Worm (Caenorhabditis elegans) whole organism, L4 larva: ENCODE measurements around the gene best-19.
A peak's percentile ranks its signal among the peaks of the same experiment; 100 is the strongest.

ENCODE experiments used
- F10B5.3 ChIP-seq: sonication (generic microtip); optimal IDR thresholded peaks from 2 replicates; lab custom pipeline; 2016; ENCODE audit warnings: mild to moderate bottlenecking, missing genetic modification characterization, missing compliant biosample characterization
- F26F4.8 ChIP-seq: fragments of 200-800 bp; sonication (Bioruptor generic); conservative IDR thresholded peaks from 2 replicates; pipeline ENCODE4 v1.3.6; 2022; ENCODE audit warnings: missing genetic modification characterization, missing compliant biosample characterization
- F49E8.2 ChIP-seq: sonication (generic microtip); optimal IDR thresholded peaks from 2 replicates; lab custom pipeline; 2016; ENCODE audit warnings: missing compliant biosample characterization, mild to moderate bottlenecking, missing genetic modification characterization, borderline replicate concordance
- ZK337.2 ChIP-seq: fragments of 200-800 bp; sonication (Bioruptor generic); IDR thresholded peaks from 2 replicates; pipeline ENCODE4 v1.3.6; 2022; ENCODE audit warnings: missing genetic modification reagents, missing genetic modification characterization, missing compliant biosample characterization
- aha-1 ChIP-seq: fragments of 150-350 bp; peaks from one replicate; lab custom pipeline; 2014; ENCODE audit warnings: missing biosample characterization, missing genetic modification characterization
- ceh-28 ChIP-seq: fragments of 150-350 bp; optimal IDR thresholded peaks from 2 replicates; lab custom pipeline; 2014; ENCODE audit warnings: missing biosample characterization, missing genetic modification reagents, missing genetic modification characterization
- ceh-82 ChIP-seq: sonication (generic microtip); optimal IDR thresholded peaks from 2 replicates; lab custom pipeline; 2017; ENCODE audit warnings: missing biosample characterization, missing genetic modification characterization
- cey-2 ChIP-seq: sonication (generic microtip); optimal IDR thresholded peaks from 3 replicates; lab custom pipeline; 2017; ENCODE audit warnings: missing genetic modification characterization, mild to moderate bottlenecking, missing compliant biosample characterization, antibody characterized with exemption, borderline replicate concordance; ENCODE audit not compliant: insufficient read depth
- daf-12 ChIP-seq: fragments of 150-350 bp; optimal IDR thresholded peaks from 2 replicates; lab custom pipeline; 2014; ENCODE audit warnings: missing biosample characterization, missing genetic modification reagents, missing genetic modification characterization
- daf-16 ChIP-seq, 3 experiments: sonication (generic microtip); optimal IDR thresholded peaks; 2 replicates each; lab custom pipeline; 2016 to 2017; ENCODE audit warnings: missing genetic modification characterization in 3 of 3, missing genetic modification reagents in 3 of 3, mild to moderate bottlenecking in 2 of 3, missing compliant biosample characterization in 2 of 3, missing biosample characterization in 1 of 3, moderate library complexity in 1 of 3
- dmd-8 ChIP-seq: fragments of 200-800 bp; sonication (Bioruptor generic); IDR thresholded peaks from 2 replicates; pipeline ENCODE4 v1.3.6; 2022; ENCODE audit warnings: missing genetic modification characterization, missing compliant biosample characterization
- dmd-9 ChIP-seq: fragments of 200-800 bp; sonication (Bioruptor generic); IDR thresholded peaks from 2 replicates; pipeline ENCODE4 v1.3.6; 2022; ENCODE audit warnings: missing genetic modification reagents, missing genetic modification characterization, missing compliant biosample characterization
- dve-1 ChIP-seq: sonication (generic microtip); optimal IDR thresholded peaks from 2 replicates; lab custom pipeline; 2017; ENCODE audit warnings: antibody characterized with exemption, mild to moderate bottlenecking, missing genetic modification characterization, missing compliant biosample characterization; ENCODE audit not compliant: insufficient read depth
- egl-43 ChIP-seq: fragments of 200-800 bp; sonication (Bioruptor generic); IDR thresholded peaks from 2 replicates; pipeline ENCODE4 v1.3.6; 2022; ENCODE audit warnings: missing genetic modification reagents, missing genetic modification characterization, missing compliant biosample characterization
- fos-1 ChIP-seq: fragments of 150-350 bp; optimal IDR thresholded peaks from 2 replicates; lab custom pipeline; 2014; ENCODE audit warnings: missing biosample characterization, missing genetic modification characterization
- hlh-11 ChIP-seq: fragments of 200-800 bp; sonication (Bioruptor generic); optimal IDR thresholded peaks from 2 replicates; lab custom pipeline; 2018; ENCODE audit warnings: mild to moderate bottlenecking, missing genetic modification characterization, missing compliant biosample characterization
- hmg-1.1 ChIP-seq: fragments of 200-800 bp; sonication (Bioruptor generic); IDR thresholded peaks from 2 replicates; pipeline ENCODE4 v1.3.6; 2022; ENCODE audit warnings: missing genetic modification reagents, missing genetic modification characterization, missing compliant biosample characterization
- lim-7 ChIP-seq: fragments of 200-800 bp; sonication (Bioruptor generic); IDR thresholded peaks from 2 replicates; pipeline ENCODE4 v1.3.6; 2022; ENCODE audit warnings: missing genetic modification characterization, missing compliant biosample characterization
- lin-13 ChIP-seq: fragments of 150-350 bp; optimal IDR thresholded peaks from 2 replicates; lab custom pipeline; 2014; ENCODE audit warnings: missing biosample characterization, missing genetic modification reagents, missing genetic modification characterization
- lin-15B ChIP-seq: fragments of 150-350 bp; sonication (generic microtip); optimal IDR thresholded peaks from 3 replicates; lab custom pipeline; 2014; ENCODE audit warnings: missing biosample characterization, missing genetic modification characterization
- lin-39 ChIP-seq: fragments of 150-350 bp; optimal IDR thresholded peaks from 2 replicates; lab custom pipeline; 2014; ENCODE audit warnings: missing biosample characterization, missing genetic modification reagents, missing genetic modification characterization
- lsy-2 ChIP-seq, 2 experiments: fragments of 150-350 bp in 1 of 2; sonication (generic microtip) in 1 of 2; optimal IDR thresholded peaks; 2 replicates each; lab custom pipeline; 2014 to 2017; ENCODE audit warnings: missing biosample characterization in 2 of 2, missing genetic modification characterization in 2 of 2
- mdl-1 ChIP-seq, 2 experiments: fragments of 150-350 bp in 1 of 2; sonication (generic microtip) in 1 of 2; optimal IDR thresholded peaks; 2 replicates each; lab custom pipeline; 2014 to 2017; ENCODE audit warnings: missing biosample characterization in 2 of 2, missing genetic modification characterization in 2 of 2
- mes-2 ChIP-seq: sonication (generic microtip); optimal IDR thresholded peaks from 2 replicates; lab custom pipeline; 2016; ENCODE audit warnings: missing genotype, mild to moderate bottlenecking, missing genetic modification characterization, missing compliant biosample characterization; ENCODE audit not compliant: poor library complexity, severe bottlenecking
- mxl-2 ChIP-seq: fragments of 200-800 bp; sonication (Bioruptor generic); conservative IDR thresholded peaks from 2 replicates; pipeline ENCODE4 v1.3.6; 2022; ENCODE audit warnings: missing genetic modification reagents, missing genetic modification characterization, missing compliant biosample characterization
- nhr-28 ChIP-seq: fragments of 150-350 bp; optimal IDR thresholded peaks from 2 replicates; lab custom pipeline; 2014; ENCODE audit warnings: missing biosample characterization, missing genetic modification characterization
- nhr-41 ChIP-seq: fragments of 200-800 bp; sonication (Bioruptor generic); IDR thresholded peaks from 2 replicates; pipeline ENCODE4 v1.3.6; 2022; ENCODE audit warnings: missing genetic modification reagents, missing genetic modification characterization, missing compliant biosample characterization
- nhr-42 ChIP-seq: fragments of 200-800 bp; sonication (Bioruptor generic); IDR thresholded peaks from 2 replicates; pipeline ENCODE4 v1.3.6; 2022; ENCODE audit warnings: missing genetic modification characterization, missing compliant biosample characterization
- nhr-6 ChIP-seq: fragments of 150-350 bp; optimal IDR thresholded peaks from 2 replicates; lab custom pipeline; 2014; ENCODE audit warnings: missing biosample characterization, missing genetic modification characterization
- nhr-76 ChIP-seq: fragments of 150-350 bp; optimal IDR thresholded peaks from 2 replicates; lab custom pipeline; 2014; ENCODE audit warnings: missing biosample characterization, missing genetic modification characterization
- nhr-77 ChIP-seq: fragments of 150-350 bp; optimal IDR thresholded peaks from 2 replicates; lab custom pipeline; 2014; ENCODE audit warnings: missing biosample characterization, missing genetic modification characterization
- pqm-1 ChIP-seq: sonication (generic microtip); optimal IDR thresholded peaks from 2 replicates; lab custom pipeline; 2017; ENCODE audit warnings: missing biosample characterization, missing genetic modification characterization
- set-16 ChIP-seq: fragments of 200-800 bp; sonication (Bioruptor generic); IDR thresholded peaks from 2 replicates; pipeline ENCODE4 v1.3.6; 2022; ENCODE audit warnings: missing genetic modification reagents, missing genetic modification characterization, missing compliant biosample characterization
- skn-1 ChIP-seq: fragments of 150-350 bp; optimal IDR thresholded peaks from 2 replicates; lab custom pipeline; 2014; ENCODE audit warnings: missing biosample characterization, missing genetic modification characterization
- spr-1 ChIP-seq: sonication (generic microtip); optimal IDR thresholded peaks from 2 replicates; lab custom pipeline; 2016; ENCODE audit warnings: mild to moderate bottlenecking, missing genetic modification characterization, missing compliant biosample characterization
- unc-130 ChIP-seq: sonication (generic microtip); optimal IDR thresholded peaks from 2 replicates; lab custom pipeline; 2016; ENCODE audit warnings: missing genetic modification reagents, missing genetic modification characterization, missing compliant biosample characterization
- unc-62 ChIP-seq, 3 experiments: fragments of 150-350 bp in 1 of 3; sonication (generic microtip); optimal IDR thresholded peaks in 2 of 3; peaks in 1 of 3; 1 replicate in 1 of 3; 2 replicates in 2 of 3; lab custom pipeline; 2014 to 2017; ENCODE audit warnings: missing biosample characterization in 3 of 3, missing genetic modification characterization in 3 of 3, missing genetic modification reagents in 3 of 3, missing genotype in 1 of 3
- zfp-3 ChIP-seq: fragments of 200-800 bp; sonication (Bioruptor generic); conservative IDR thresholded peaks from 2 replicates; pipeline ENCODE4 v1.3.6; 2022; ENCODE audit warnings: missing genetic modification reagents, missing genetic modification characterization, missing compliant biosample characterization

The best-19 gene

ce11 chrIV:275146-275545, 8.3 kb upstream of the best-19 start:
- TF ChIP-seq mxl-2 (GFP tag; lab: Robert Waterston, UW) (no peak), spr-1 (no peak), aha-1 (tag; lab: Kevin White, UChicago) (no peak), daf-16 (GFP tag; optimal IDR thresholded peaks at IDR 0.05; lab: Kevin White, UChicago) (no peak), daf-16 (tag; optimal IDR thresholded peaks at IDR 0.05; lab: Kevin White, UChicago) (peak; percentile 78), unc-130 (GFP tag; lab: Kevin White, UChicago) (no peak), lim-7 (GFP tag; lab: Robert Waterston, UW) (no peak), nhr-76 (tag; lab: Kevin White, UChicago) (no peak), nhr-42 (GFP tag; lab: Robert Waterston, UW) (no peak), dve-1 (peak; percentile 48), nhr-28 (tag; lab: Kevin White, UChicago) (peak; percentile 64), nhr-77 (tag; lab: Kevin White, UChicago) (peak; percentile 57), dmd-8 (no peak), hlh-11 (tag; lab: Kevin White, UChicago) (peak; percentile 28), pqm-1 (tag; lab: Kevin White, UChicago) (peak; percentile 54), mdl-1 (tag; optimal IDR thresholded peaks at IDR 0.05; lab: Kevin White, UChicago) (no peak), zfp-3 (GFP tag; lab: Robert Waterston, UW) (no peak)

ce11 chrIV:278284-278683, 5.2 kb upstream of the best-19 start:
- TF ChIP-seq unc-62 (GFP tag; optimal IDR thresholded peaks at IDR 0.05 in 1 of 2; lab: Kevin White, UChicago) (peak in 1 of 2 experiments; percentile 64), unc-62 (tag; optimal IDR thresholded peaks at IDR 0.05; lab: Kevin White, UChicago) (no peak), hlh-11 (tag; lab: Kevin White, UChicago) (no peak), lin-13 (GFP tag; lab: Kevin White, UChicago) (no peak)

- TF ChIP-seq dmd-8 (0 out of 2 replicates have a peak, but pooled peaks have one; percentile 40), set-16 (peak; percentile 79), egl-43 (GFP tag; lab: Robert Waterston, UW) (0 out of 2 replicates have a peak, but pooled peaks have one; percentile 48)
Observed at ce11 chrIV:281247-281646, 2.2 kb upstream of the best-19 start.

ce11 chrIV:282008-282407, 1.4 kb upstream of the best-19 start:
- no peak for TF ChIP-seq daf-16 (GFP tag; optimal IDR thresholded peaks at IDR 0.05; lab: Kevin White, UChicago)
- TF ChIP-seq daf-16 (tag; optimal IDR thresholded peaks at IDR 0.05; lab: Kevin White, UChicago): peak; percentile 67
- peak; percentile 62 for TF ChIP-seq dve-1
- no peak for TF ChIP-seq lin-15B
- no peak for TF ChIP-seq F49E8.2 (tag; lab: Kevin White, UChicago)
- TF ChIP-seq lsy-2 (tag; optimal IDR thresholded peaks at IDR 0.05; lab: Kevin White, UChicago): peak in 1 of 2 experiments; percentile 44
- no peak for TF ChIP-seq dmd-9 (GFP tag; lab: Robert Waterston, UW)
- TF ChIP-seq nhr-6 (tag; lab: Kevin White, UChicago): peak; percentile 5
- TF ChIP-seq hmg-1.1 (GFP tag; lab: Robert Waterston, UW): peak; percentile 18; the same call in 1 of the 2 replicates
- TF ChIP-seq lin-39 (tag; lab: Kevin White, UChicago): no peak
- peak in 1 of 2 experiments; percentile 61 for TF ChIP-seq unc-62 (GFP tag; optimal IDR thresholded peaks at IDR 0.05 in 1 of 2; lab: Kevin White, UChicago)
- TF ChIP-seq unc-62 (tag; optimal IDR thresholded peaks at IDR 0.05; lab: Kevin White, UChicago): no peak
- peak; percentile 93 for TF ChIP-seq aha-1 (tag; lab: Kevin White, UChicago)
- peak; percentile 12 for TF ChIP-seq nhr-28 (tag; lab: Kevin White, UChicago)
- no peak for TF ChIP-seq ceh-82 (tag; lab: Kevin White, UChicago)
- no peak for TF ChIP-seq ZK337.2 (GFP tag; lab: Robert Waterston, UW)
- no peak for TF ChIP-seq cey-2 (tag; lab: Kevin White, UChicago)
- no peak for TF ChIP-seq lin-13 (GFP tag; lab: Kevin White, UChicago)
- no peak for TF ChIP-seq skn-1 (tag; lab: Kevin White, UChicago)
- TF ChIP-seq fos-1: no peak
- TF ChIP-seq spr-1: no peak
- TF ChIP-seq F10B5.3: no peak
- TF ChIP-seq F26F4.8 (GFP tag; lab: Robert Waterston, UW): no peak
- TF ChIP-seq nhr-41 (GFP tag; lab: Robert Waterston, UW): no peak
- TF ChIP-seq set-16: no peak
- TF ChIP-seq ceh-28 (tag; lab: Kevin White, UChicago): no peak
- TF ChIP-seq mes-2 (tag; lab: Kevin White, UChicago): peak; percentile 35
- TF ChIP-seq daf-12 (tag; lab: Kevin White, UChicago): no peak
